Fruit fly (Drosophila melanogaster) whole organism, prepupa: ENCODE data around the gene nmd.

Experiments used
- CG10631 ChIP-seq: fragments of 200-800 bp; sonication (Bioruptor generic); optimal IDR thresholded peaks from 2 replicates; lab custom pipeline; 2016; ENCODE audit warnings: missing biosample characterization, missing genetic modification characterization
- CG32006 ChIP-seq: fragments of 200-800 bp; sonication (Bioruptor generic); optimal IDR thresholded peaks from 3 replicates; lab custom pipeline; 2017; ENCODE audit warnings: missing biosample characterization, mild to moderate bottlenecking, missing genetic modification characterization
- CG6276 ChIP-seq: fragments of 200-800 bp; sonication (Bioruptor generic); optimal IDR thresholded peaks from 2 replicates; lab custom pipeline; 2017; ENCODE audit warnings: missing biosample characterization, mild to moderate bottlenecking, missing genetic modification characterization
- CG6854 ChIP-seq: fragments of 200-800 bp; sonication (Bioruptor generic); optimal IDR thresholded peaks from 2 replicates; lab custom pipeline; 2017; ENCODE audit warnings: missing biosample characterization, mild to moderate bottlenecking, missing genetic modification characterization
- Hr38 ChIP-seq: sonication (Bioruptor generic); optimal IDR thresholded peaks from 2 replicates; lab custom pipeline; 2016; ENCODE audit warnings: missing biosample characterization, missing genetic modification characterization
- dsx ChIP-seq: fragments of 200-800 bp; optimal IDR thresholded peaks from 3 replicates; lab custom pipeline; 2019; ENCODE audit warnings: missing biosample characterization, mild to moderate bottlenecking, missing genetic modification characterization, moderate library complexity; ENCODE audit not compliant: poor library complexity, severe bottlenecking
- spab ChIP-seq: fragments of 200-800 bp; sonication (Bioruptor generic); optimal IDR thresholded peaks from 2 replicates; lab custom pipeline; 2017; ENCODE audit warnings: missing biosample characterization, mild to moderate bottlenecking, missing genetic modification characterization, missing genetic modification reagents

- TF ChIP-seq spab (GFP tag; lab: Kevin White, UChicago) (no peak), Hr38 (GFP tag; lab: Kevin White, UChicago) (no peak), CG6276 (no peak), dsx (GFP tag; lab: Kevin White, UChicago) (no peak), CG32006 (no peak), CG10631 (no peak), CG6854 (GFP tag; lab: Kevin White, UChicago) (no peak)
Measured at dm6 chr2L:10351130-10351529, 47.4 kb upstream of the nmd start.
